Fruit fly (Drosophila melanogaster) whole organism: ENCODE results near the gene CG33310.

Experiments used
- pan ChIP-seq: fragments of >200 bp; optimal IDR thresholded peaks from 2 replicates; lab custom pipeline; 2017
- usp ChIP-seq: fragments of >200 bp; optimal IDR thresholded peaks from 2 replicates; lab custom pipeline; 2017; ENCODE audit warnings: missing biosample characterization, missing genetic modification characterization, mixed read lengths

DNA sequence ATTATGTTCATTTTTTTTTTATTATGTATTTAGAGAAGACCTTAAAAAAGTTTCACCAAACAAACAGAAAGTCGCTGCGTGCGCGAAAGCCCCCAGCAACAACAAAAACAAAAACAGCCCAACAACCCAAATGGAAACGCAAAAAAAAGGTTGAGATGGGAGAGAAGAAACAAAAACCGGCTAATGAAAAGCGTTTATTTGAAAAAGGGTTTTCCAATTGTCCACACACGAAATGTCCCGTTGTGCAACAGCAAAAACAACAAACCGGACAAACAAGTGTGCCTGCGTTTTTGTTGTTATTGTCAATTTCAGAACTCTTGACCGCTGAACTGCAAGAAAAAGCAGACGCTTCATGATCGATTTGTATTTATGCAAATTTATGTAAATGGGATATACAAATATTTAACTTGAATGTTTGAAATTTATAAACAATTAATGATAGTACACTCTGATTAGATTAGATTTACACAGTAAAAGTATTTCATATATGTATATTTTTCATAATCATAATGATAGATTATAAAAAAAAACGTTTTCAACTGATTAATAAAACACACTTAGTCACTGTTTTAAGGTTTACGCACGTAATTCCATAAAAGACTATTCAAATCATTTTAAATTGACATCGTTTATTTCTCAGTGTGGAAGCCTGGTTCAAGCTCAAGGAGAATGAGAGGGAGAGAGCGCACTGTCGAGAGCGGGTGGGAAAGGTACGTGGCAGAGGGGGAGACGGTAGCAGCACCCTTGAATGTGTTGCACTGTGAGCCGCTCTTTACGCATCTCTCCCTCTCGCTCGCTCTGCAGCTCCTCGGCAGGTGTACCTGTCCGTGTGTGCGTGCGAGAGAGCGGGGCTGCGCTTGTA, 29.9 kb downstream of the CG33310 start:
- TF ChIP-seq usp (GFP tag; lab: Kevin White, UChicago) (no peak), pan (lab: Kevin White, UChicago) (no peak)
